Fruit fly (Drosophila melanogaster): ENCODE data around the gene U2af38.

The U2af38 gene

dm6 chr2L:243123-243522, 51.4 kb downstream of the U2af38 start (continued):
- TF ChIP-seq CG17385 (GFP tag; optimal IDR thresholded peaks at IDR 0.05) (no peak), onecut (GFP tag; IDR thresholded peaks at IDR 0.05) (peak; percentile 91), CG4820 (GFP tag; optimal IDR thresholded peaks at IDR 0.05) (no peak), MBD-R2 (GFP tag; IDR thresholded peaks at IDR 0.05) (0 out of 2 replicates have a peak, but pooled peaks have one; percentile 36), ara (GFP tag; IDR thresholded peaks at IDR 0.05) (no peak), CG9727 (GFP tag; optimal IDR thresholded peaks at IDR 0.05) (no peak), Dad (GFP tag; optimal IDR thresholded peaks at IDR 0.05) (no peak), bcd (GFP tag; optimal IDR thresholded peaks at IDR 0.05) (no peak), NC2α (GFP tag; optimal IDR thresholded peaks at IDR 0.05) (no peak), cg (GFP tag; optimal IDR thresholded peaks at IDR 0.05) (no peak), zfh1 (GFP tag; IDR thresholded peaks at IDR 0.05) (no peak), Ets97D (GFP tag; optimal IDR thresholded peaks at IDR 0.05) (no peak)
